Fruit fly (Drosophila melanogaster): Measurements from ENCODE around the gene Arp2.

- TF ChIP-seq psq (optimal IDR thresholded peaks at IDR 0.05) (no peak), CG8478 (optimal IDR thresholded peaks at IDR 0.05) (no peak), EcR (GFP tag; optimal IDR thresholded peaks at IDR 0.05) (no peak)
Observed at dm6 chrX:16581703-16582102, 27.9 kb upstream of the Arp2 start.
